Worm (Caenorhabditis elegans) whole organism, L1 larva: ENCODE results near the gene seu-1.

Experiments
- C34B4.2 ChIP-seq: sonication (generic microtip); optimal IDR thresholded peaks from 2 replicates; lab custom pipeline; 2017; ENCODE audit warnings: mild to moderate bottlenecking, missing genetic modification characterization, missing compliant biosample characterization
- alr-1 ChIP-seq: fragments of 200-800 bp; sonication (Bioruptor generic); optimal IDR thresholded peaks from 2 replicates; lab custom pipeline; 2018; ENCODE audit warnings: borderline replicate concordance, mild to moderate bottlenecking, missing genetic modification characterization, missing compliant biosample characterization
- ceh-82 ChIP-seq, 3 experiments: fragments of 150-350 bp in 1 of 3; sonication (generic microtip) in 2 of 3; optimal IDR thresholded peaks; 2 replicates each; lab custom pipeline; 2014 to 2017; ENCODE audit warnings: missing biosample characterization in 3 of 3, missing genetic modification characterization in 3 of 3
- egl-13 ChIP-seq: sonication (generic microtip); optimal IDR thresholded peaks from 2 replicates; lab custom pipeline; 2016; ENCODE audit warnings: missing genotype, missing genetic modification reagents, missing genetic modification characterization, missing compliant biosample characterization
- elt-3 ChIP-seq, 6 experiments: fragments of 150-350 bp in 1 of 6; sonication (generic microtip); optimal IDR thresholded peaks; 2 replicates each; lab custom pipeline; 2017 to 2018; ENCODE audit warnings: missing biosample characterization in 6 of 6, missing genetic modification characterization in 6 of 6, inconsistent platforms in 1 of 6
- fkh-8 ChIP-seq: sonication (generic microtip); optimal IDR thresholded peaks from 2 replicates; lab custom pipeline; 2016; ENCODE audit warnings: mild to moderate bottlenecking, missing genetic modification characterization, missing compliant biosample characterization
- lin-14 ChIP-seq: fragments of 200-800 bp; sonication (Bioruptor generic); optimal IDR thresholded peaks from 2 replicates; lab custom pipeline; 2018; ENCODE audit warnings: mild to moderate bottlenecking, missing genetic modification characterization, moderate library complexity, missing compliant biosample characterization
- nhr-11 ChIP-seq: fragments of 150-350 bp; optimal IDR thresholded peaks from 2 replicates; lab custom pipeline; 2014; ENCODE audit warnings: missing biosample characterization, missing genetic modification characterization
- nhr-47 ChIP-seq: sonication (generic microtip); optimal IDR thresholded peaks from 2 replicates; lab custom pipeline; 2016; ENCODE audit warnings: mild to moderate bottlenecking, missing genetic modification characterization, moderate library complexity, missing compliant biosample characterization
- nhr-71 ChIP-seq: sonication (generic microtip); optimal IDR thresholded peaks from 2 replicates; lab custom pipeline; 2016; ENCODE audit warnings: mild to moderate bottlenecking, missing genetic modification characterization, moderate library complexity, missing compliant biosample characterization
- pqm-1 ChIP-seq: sonication (generic microtip); optimal IDR thresholded peaks from 3 replicates; lab custom pipeline; 2017; ENCODE audit warnings: missing biosample characterization, missing genetic modification characterization
- unc-130 ChIP-seq: fragments of 150-350 bp; optimal IDR thresholded peaks from 2 replicates; lab custom pipeline; 2017; ENCODE audit warnings: missing biosample characterization, missing genetic modification characterization, inconsistent platforms
- zip-4 ChIP-seq: fragments of 200-800 bp; sonication (Bioruptor generic); optimal IDR thresholded peaks from 2 replicates; lab custom pipeline; 2018; ENCODE audit warnings: mild to moderate bottlenecking, missing genetic modification characterization, moderate library complexity, missing compliant biosample characterization
- ztf-11 ChIP-seq, 2 experiments: sonication (generic microtip); optimal IDR thresholded peaks; 2 replicates each; lab custom pipeline; 2016 to 2017; ENCODE audit warnings: missing genetic modification characterization in 2 of 2, missing biosample characterization in 1 of 2, missing compliant biosample characterization in 1 of 2

DNA sequence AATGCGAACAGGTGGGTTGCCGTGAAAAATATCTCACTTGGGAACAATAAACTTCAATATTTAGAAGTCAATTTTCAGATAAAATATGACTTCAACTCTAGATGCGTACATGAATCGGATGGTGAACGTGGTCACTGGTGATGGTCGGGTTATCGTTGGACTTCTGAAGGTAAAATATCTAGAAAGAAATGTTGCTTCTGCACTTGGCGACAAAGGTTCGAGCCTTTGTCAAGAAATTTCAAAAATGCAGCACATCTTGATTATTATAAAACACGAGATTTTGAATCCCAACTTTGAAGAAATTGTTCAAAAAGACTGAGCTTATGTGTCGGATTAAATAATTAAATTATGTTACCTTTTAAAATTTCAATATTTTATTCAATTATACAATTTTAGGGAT is 3.0 kb upstream of the seu-1 start, which contains the start of gene lsm-8:
- TF ChIP-seq nhr-11 (tag; lab: Kevin White, UChicago) (no peak), C34B4.2 (tag; lab: Kevin White, UChicago) (no peak), elt-3 (tag; optimal IDR thresholded peaks at IDR 0.05; lab: Kevin White, UChicago) (no peak), unc-130 (tag; lab: Kevin White, UChicago) (no peak), nhr-71 (no peak), alr-1 (tag; lab: Kevin White, UChicago) (no peak), ceh-82 (tag; optimal IDR thresholded peaks at IDR 0.05; lab: Kevin White, UChicago) (no peak), fkh-8 (tag; lab: Kevin White, UChicago) (no peak), egl-13 (tag; lab: Kevin White, UChicago) (no peak), lin-14 (GFP tag; lab: Kevin White, UChicago) (no peak), nhr-47 (tag; lab: Kevin White, UChicago) (no peak), ztf-11 (tag; optimal IDR thresholded peaks at IDR 0.05; lab: Kevin White, UChicago) (no peak), zip-4 (GFP tag; lab: Kevin White, UChicago) (no peak), pqm-1 (tag; lab: Kevin White, UChicago) (no peak)
